Fruit fly (Drosophila melanogaster): ENCODE measurements around the gene CG46339.

CG46339 gene

DNA sequence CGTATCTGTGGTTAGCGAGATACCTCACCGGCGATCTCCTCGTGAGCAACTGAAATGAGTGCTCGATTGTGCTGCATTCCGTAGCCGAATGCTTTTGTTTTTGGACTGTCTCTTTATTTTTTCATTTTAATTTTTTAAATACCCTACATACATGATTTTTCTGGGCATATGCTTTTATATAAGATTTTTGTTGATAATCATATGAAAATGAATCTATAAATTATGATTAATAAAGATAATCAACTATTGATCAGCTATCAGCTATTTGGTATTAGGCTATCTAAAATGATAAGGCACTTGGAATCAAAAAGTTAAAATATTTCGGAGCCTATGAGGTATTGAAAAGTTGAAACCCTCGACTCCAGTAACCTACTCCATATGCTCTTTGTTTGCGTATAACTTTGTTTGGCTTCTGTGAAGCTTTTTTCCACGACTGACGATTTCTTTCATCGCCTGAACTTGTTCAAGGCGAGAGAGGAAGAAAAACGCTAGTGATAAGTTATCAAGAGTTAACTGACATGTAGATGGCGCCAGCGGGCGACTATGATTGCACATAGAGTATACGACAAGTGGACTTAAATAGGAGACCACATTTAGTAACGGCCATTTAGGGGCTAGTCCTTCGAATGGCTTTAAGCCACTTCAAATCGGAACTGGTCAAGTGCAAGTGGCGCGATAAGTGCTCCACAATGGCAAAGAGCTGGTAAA, 74.4 kb downstream of the CG46339 start, which contains the start of gene CG31076 (continued):
- TF ChIP-seq CG9437 (GFP tag; optimal IDR thresholded peaks at IDR 0.05) (peak; percentile 14), CG2202 (tag; optimal IDR thresholded peaks at IDR 0.05) (no peak), CG10543 (GFP tag; optimal IDR thresholded peaks at IDR 0.05) (peak; percentile 47), CG2678 (tag; optimal IDR thresholded peaks at IDR 0.05) (peak; percentile 70), run (tag; optimal IDR thresholded peaks at IDR 0.05) (peak; percentile 30), sens (GFP tag) (peak; percentile 90), CG15601 (tag; optimal IDR thresholded peaks at IDR 0.05) (no peak)

- TF ChIP-seq Nf-YA (GFP tag; IDR thresholded peaks at IDR 0.05) (no peak), Sry-δ (GFP tag; optimal IDR thresholded peaks at IDR 0.05) (no peak), sr (GFP tag; IDR thresholded peaks at IDR 0.05) (no peak)
Observed at dm6 chr3R:26994532-26994931, 79.0 kb downstream of the CG46339 start, which contains the start of gene TwdlC. Gene TwdlC, plus strand, starts transcription at chr3R:26994832.
